Fruit fly (Drosophila melanogaster) S2 (cell line): ENCODE results near the gene Nfs1.

Experiments
- CG8478 ChIP-seq: fragments of >200 bp; optimal IDR thresholded peaks from 2 replicates; lab custom pipeline; 2018
- CTCF ChIP-seq, 2 experiments: fragments of >200 bp; optimal IDR thresholded peaks; 2 replicates each; lab custom pipeline; 2018

DNA sequence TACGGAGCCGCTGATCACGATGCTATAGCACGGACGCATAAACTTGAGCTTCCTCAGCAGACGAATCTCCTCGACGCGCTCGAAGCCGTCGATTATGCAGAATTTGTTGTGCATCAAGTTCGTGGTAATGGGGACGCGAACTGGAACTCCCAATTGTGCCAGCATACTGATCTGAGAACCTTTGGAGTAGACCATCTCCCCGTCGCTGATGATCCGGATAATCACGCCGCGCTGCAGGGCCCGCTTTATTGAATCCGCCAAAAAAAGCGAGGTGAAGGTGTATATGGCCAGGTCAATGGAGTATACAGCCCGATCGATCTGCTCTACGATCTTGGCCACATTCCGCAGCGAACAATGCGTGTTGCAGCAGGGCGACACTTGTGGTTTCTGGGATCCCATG lies 10.2 kb upstream of the Nfs1 start:
- TF ChIP-seq CTCF (optimal IDR thresholded peaks at IDR 0.05; lab: Kevin White, UChicago) = no peak
- no peak for TF ChIP-seq CG8478 (lab: Kevin White, UChicago)
